Worm (Caenorhabditis elegans): ENCODE measurements around the gene eif-3.K.

- TF ChIP-seq lin-13 (tag; optimal IDR thresholded peaks at IDR 0.05), result no peak
- TF ChIP-seq mep-1 (tag; optimal IDR thresholded peaks at IDR 0.05), result no peak
- TF ChIP-seq blmp-1 (tag; optimal IDR thresholded peaks at IDR 0.05), result no peak
- no peak for TF ChIP-seq nhr-76 (tag; optimal IDR thresholded peaks at IDR 0.05)
- no peak for TF ChIP-seq sem-2 (GFP tag; optimal IDR thresholded peaks at IDR 0.05)
- TF ChIP-seq snpc-4 (tag; optimal IDR thresholded peaks at IDR 0.05), result no peak
- no peak for TF ChIP-seq ceh-83 (GFP tag; optimal IDR thresholded peaks at IDR 0.05)
- TF ChIP-seq unc-62 (GFP tag; optimal IDR thresholded peaks at IDR 0.05), result no peak
- TF ChIP-seq M03D4.4 (tag; optimal IDR thresholded peaks at IDR 0.05), result no peak
- TF ChIP-seq unc-39 (tag; optimal IDR thresholded peaks at IDR 0.05), result no peak
- TF ChIP-seq bed-3 (GFP tag; optimal IDR thresholded peaks at IDR 0.05), result no peak
- no peak for TF ChIP-seq ztf-11 (tag; optimal IDR thresholded peaks at IDR 0.05)
These were observed 4.2 kb upstream of the eif-3.K start, which contains the start of gene T16G1.13 for ce11 chrV:12949607-12950006.

Data from whole organism, mixed stage, embryonic.